Worm (Caenorhabditis elegans) whole organism, L3 larva: ENCODE measurements around the gene W10G11.19.

ENCODE experiments used
- R02D3.7 ChIP-seq: fragments of 150-350 bp; optimal IDR thresholded peaks from 2 replicates; lab custom pipeline; 2014; ENCODE audit warnings: missing biosample characterization, missing genetic modification characterization
- ZK546.5 ChIP-seq: sonication (generic microtip); optimal IDR thresholded peaks from 2 replicates; lab custom pipeline; 2017; ENCODE audit warnings: missing biosample characterization, missing genetic modification characterization
- aly-2 ChIP-seq: fragments of 150-350 bp; optimal IDR thresholded peaks from 2 replicates; lab custom pipeline; 2014; ENCODE audit warnings: missing biosample characterization, missing genetic modification characterization
- ama-1 ChIP-seq: fragments of 150-350 bp; optimal IDR thresholded peaks from 2 replicates; lab custom pipeline; 2018
- ceh-16 ChIP-seq: sonication (generic microtip); optimal IDR thresholded peaks from 2 replicates; lab custom pipeline; 2017; ENCODE audit warnings: missing biosample characterization, missing genetic modification characterization
- ceh-28 ChIP-seq: fragments of 150-350 bp; optimal IDR thresholded peaks from 2 replicates; lab custom pipeline; 2014; ENCODE audit warnings: missing biosample characterization, missing genetic modification reagents, missing genetic modification characterization
- ceh-9 ChIP-seq: sonication (generic microtip); optimal IDR thresholded peaks from 2 replicates; lab custom pipeline; 2018; ENCODE audit warnings: missing biosample characterization, missing genetic modification characterization
- daf-12 ChIP-seq: fragments of 150-350 bp; optimal IDR thresholded peaks from 2 replicates; lab custom pipeline; 2014; ENCODE audit warnings: missing biosample characterization, missing genetic modification reagents, missing genetic modification characterization
- egl-27 ChIP-seq: sonication (generic microtip); optimal IDR thresholded peaks from 4 replicates; lab custom pipeline; 2017; ENCODE audit warnings: missing biosample characterization, missing genetic modification reagents, missing genetic modification characterization
- egl-5 ChIP-seq: fragments of 150-350 bp; optimal IDR thresholded peaks from 2 replicates; lab custom pipeline; 2017; ENCODE audit warnings: missing biosample characterization, missing genetic modification reagents, missing genetic modification characterization, inconsistent platforms
- elt-1 ChIP-seq: fragments of 150-350 bp; optimal IDR thresholded peaks from 2 replicates; lab custom pipeline; 2014; ENCODE audit warnings: missing biosample characterization, missing genetic modification characterization
- elt-2 ChIP-seq: sonication (generic microtip); optimal IDR thresholded peaks from 2 replicates; lab custom pipeline; 2016; ENCODE audit warnings: missing genetic modification reagents, mild to moderate bottlenecking, missing genetic modification characterization, missing compliant biosample characterization
- eor-1 ChIP-seq, 2 experiments: fragments of 150-350 bp; optimal IDR thresholded peaks; 2 replicates each; lab custom pipeline; 2014 to 2018; ENCODE audit warnings: missing biosample characterization in 2 of 2, missing genetic modification characterization in 2 of 2
- fkh-10 ChIP-seq: sonication (generic microtip); optimal IDR thresholded peaks from 2 replicates; lab custom pipeline; 2017; ENCODE audit warnings: missing biosample characterization, missing genetic modification reagents, missing genetic modification characterization
- fos-1 ChIP-seq: fragments of 150-350 bp; optimal IDR thresholded peaks from 2 replicates; lab custom pipeline; 2014; ENCODE audit warnings: missing biosample characterization, missing genetic modification characterization
- jun-1 ChIP-seq: fragments of 150-350 bp; optimal IDR thresholded peaks from 2 replicates; lab custom pipeline; 2014; ENCODE audit warnings: missing biosample characterization, missing genetic modification reagents, missing genetic modification characterization
- lin-15B ChIP-seq: fragments of 150-350 bp; optimal IDR thresholded peaks from 2 replicates; lab custom pipeline; 2014; ENCODE audit warnings: missing biosample characterization, missing genetic modification characterization
- lin-39 ChIP-seq: fragments of 150-350 bp; optimal IDR thresholded peaks from 2 replicates; lab custom pipeline; 2018; ENCODE audit warnings: missing biosample characterization, missing genetic modification reagents, missing genetic modification characterization
- nfya-1 ChIP-seq: sonication (generic microtip); optimal IDR thresholded peaks from 2 replicates; lab custom pipeline; 2017; ENCODE audit warnings: missing genetic modification characterization, mild to moderate bottlenecking, missing compliant biosample characterization, antibody characterized with exemption, moderate library complexity; ENCODE audit not compliant: insufficient read depth
- nhr-11 ChIP-seq: fragments of 150-350 bp; optimal IDR thresholded peaks from 2 replicates; lab custom pipeline; 2014; ENCODE audit warnings: missing biosample characterization, missing genetic modification characterization
- nhr-12 ChIP-seq: fragments of 150-350 bp; optimal IDR thresholded peaks from 2 replicates; lab custom pipeline; 2014; ENCODE audit warnings: missing biosample characterization, missing genetic modification characterization
- nhr-23 ChIP-seq: fragments of 150-350 bp; optimal IDR thresholded peaks from 2 replicates; lab custom pipeline; 2014; ENCODE audit warnings: missing biosample characterization, missing genetic modification reagents, missing genetic modification characterization
- nhr-237 ChIP-seq: fragments of 150-350 bp; optimal IDR thresholded peaks from 2 replicates; lab custom pipeline; 2014; ENCODE audit warnings: missing biosample characterization, missing genetic modification characterization
- nhr-25 ChIP-seq: sonication (generic microtip); optimal IDR thresholded peaks from 2 replicates; lab custom pipeline; 2017; ENCODE audit warnings: missing biosample characterization, missing genetic modification characterization
- nhr-43 ChIP-seq: sonication (generic microtip); optimal IDR thresholded peaks from 2 replicates; lab custom pipeline; 2016; ENCODE audit warnings: mild to moderate bottlenecking, missing genetic modification characterization, missing compliant biosample characterization; ENCODE audit not compliant: poor library complexity, severe bottlenecking
- nhr-77 ChIP-seq: fragments of 150-350 bp; optimal IDR thresholded peaks from 2 replicates; lab custom pipeline; 2014; ENCODE audit warnings: missing biosample characterization, missing genetic modification characterization
- pha-4 ChIP-seq: fragments of 150-350 bp; optimal IDR thresholded peaks from 2 replicates; lab custom pipeline; 2014; ENCODE audit warnings: missing biosample characterization, missing genetic modification reagents, missing genetic modification characterization
- pqm-1 ChIP-seq: fragments of 150-350 bp; optimal IDR thresholded peaks from 2 replicates; lab custom pipeline; 2017; ENCODE audit warnings: missing biosample characterization, missing genetic modification characterization, inconsistent platforms
- skn-1 ChIP-seq: fragments of 150-350 bp; optimal IDR thresholded peaks from 2 replicates; lab custom pipeline; 2014; ENCODE audit warnings: missing biosample characterization, missing genetic modification characterization
- snpc-4 ChIP-seq: fragments of 150-350 bp; optimal IDR thresholded peaks from 2 replicates; lab custom pipeline; 2014; ENCODE audit warnings: missing biosample characterization, missing genetic modification characterization
- tbx-2 ChIP-seq: sonication (generic microtip); optimal IDR thresholded peaks from 2 replicates; lab custom pipeline; 2016; ENCODE audit warnings: mild to moderate bottlenecking, missing genetic modification characterization, missing compliant biosample characterization
- ztf-11 ChIP-seq: fragments of 150-350 bp; optimal IDR thresholded peaks from 2 replicates; lab custom pipeline; 2014; ENCODE audit warnings: missing biosample characterization, missing genetic modification characterization
- ztf-4 ChIP-seq: fragments of 150-350 bp; optimal IDR thresholded peaks from 2 replicates; lab custom pipeline; 2014; ENCODE audit warnings: missing biosample characterization, missing genetic modification characterization

Gene W10G11.19

DNA sequence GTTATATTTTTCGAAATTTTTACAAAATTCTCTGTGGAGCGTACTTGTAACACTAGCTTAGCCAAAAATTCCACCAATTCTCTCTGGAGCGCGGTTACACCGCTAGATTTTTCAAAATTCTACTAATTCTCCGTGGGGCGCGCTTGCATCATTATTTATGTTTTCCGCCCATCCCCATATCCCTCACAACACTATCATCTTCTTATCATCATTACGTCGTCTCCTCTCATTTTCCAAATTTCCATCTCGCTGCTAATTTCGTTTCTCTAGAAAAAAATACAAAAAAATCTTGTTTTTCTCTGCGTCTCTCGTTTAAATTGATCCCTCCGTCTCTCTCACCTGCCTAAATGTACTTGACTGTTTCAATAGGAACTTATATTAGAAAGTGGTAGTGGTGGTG lies 4.8 kb downstream of the W10G11.19 start:
- TF ChIP-seq tbx-2 (tag; lab: Kevin White, UChicago) (no peak), nhr-43 (tag; lab: Kevin White, UChicago) (peak; percentile 12)

DNA sequence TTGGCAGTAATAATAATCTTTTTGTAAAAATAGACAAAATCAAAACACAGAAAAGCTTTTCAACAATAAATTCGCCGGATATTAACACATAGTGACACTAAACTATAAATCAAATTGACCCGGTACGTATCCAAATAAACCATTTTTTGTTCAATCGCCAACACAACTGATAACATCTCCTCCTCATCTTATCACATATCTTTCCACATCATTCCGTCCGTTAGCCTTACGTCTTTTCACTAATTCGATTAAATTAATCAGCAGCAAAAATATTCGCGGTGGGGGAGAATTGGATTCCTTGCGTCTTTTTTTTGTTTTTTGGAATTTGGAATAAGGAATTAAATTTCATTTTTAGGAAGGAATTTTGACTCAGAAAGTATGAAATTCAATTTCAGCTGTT lies 6.1 kb downstream of the W10G11.19 start:
- TF ChIP-seq ceh-9 (no peak), ztf-11 (tag; lab: Kevin White, UChicago) (no peak), ceh-16 (no peak), nhr-25 (tag; lab: Kevin White, UChicago) (no peak), ama-1 (no peak), nhr-11 (no peak), lin-39 (tag; lab: Kevin White, UChicago) (no peak), egl-27 (no peak), ZK546.5 (tag; lab: Kevin White, UChicago) (no peak), egl-5 (tag; lab: Kevin White, UChicago) (no peak), nfya-1 (tag; lab: Kevin White, UChicago) (no peak), snpc-4 (tag; lab: Kevin White, UChicago) (no peak)

ce11 chrII:3557417-3557816 lies 7.0 kb downstream of the W10G11.19 start, which contains the start of gene lgc-45:
lgc-45 (plus strand) TSS chrII:3557472.
- TF ChIP-seq fkh-10 (GFP tag; lab: Kevin White, UChicago): no peak
- TF ChIP-seq nhr-23 (tag; lab: Kevin White, UChicago): no peak
- TF ChIP-seq jun-1: no peak
- TF ChIP-seq lin-39 (tag; lab: Kevin White, UChicago): no peak
- TF ChIP-seq daf-12 (tag; lab: Kevin White, UChicago): no peak

DNA sequence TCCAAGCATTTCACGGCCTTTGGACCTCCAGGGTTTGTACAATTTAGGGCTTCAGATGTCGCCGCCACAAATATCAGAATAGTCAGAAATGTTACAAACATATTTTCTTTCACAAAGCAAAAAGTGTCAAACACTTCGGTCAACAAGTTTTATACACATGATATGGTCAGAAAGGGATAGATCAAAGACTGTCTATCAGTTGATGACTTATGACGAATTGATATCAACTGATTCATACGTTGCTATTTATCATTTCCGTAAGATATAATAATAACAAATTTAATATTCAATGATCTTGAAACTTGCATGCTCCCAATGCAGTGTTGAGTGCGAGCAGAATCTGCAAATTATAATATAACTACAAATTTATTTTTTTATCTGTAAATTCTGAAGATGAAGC lies 10.1 kb downstream of the W10G11.19 start, which contains the start of gene W10G11.1:
TSS of gene W10G11.1 (minus strand) at position 101 of the 400 bp plus-strand sequence.
- TF ChIP-seq nhr-77: no peak
- no peak for TF ChIP-seq ceh-16
- no peak for TF ChIP-seq fos-1 (tag; lab: Kevin White, UChicago)
- TF ChIP-seq pqm-1 (tag; lab: Kevin White, UChicago): no peak
- TF ChIP-seq ceh-28 (tag; lab: Kevin White, UChicago): no peak
- no peak for TF ChIP-seq elt-2 (tag; lab: Kevin White, UChicago)
- no peak for TF ChIP-seq eor-1 (tag; optimal IDR thresholded peaks at IDR 0.05; lab: Kevin White, UChicago)
- TF ChIP-seq lin-15B: no peak
- TF ChIP-seq elt-1 (tag; lab: Kevin White, UChicago): no peak
- no peak for TF ChIP-seq ama-1
- no peak for TF ChIP-seq nhr-12 (tag; lab: Kevin White, UChicago)
- no peak for TF ChIP-seq jun-1
- TF ChIP-seq pha-4 (tag; lab: Kevin White, UChicago): no peak
- TF ChIP-seq skn-1 (tag; lab: Kevin White, UChicago): no peak

- TF ChIP-seq ztf-4: no peak
- no peak for TF ChIP-seq nfya-1 (tag; lab: Kevin White, UChicago)
- TF ChIP-seq nhr-237 (tag; lab: Kevin White, UChicago): no peak
- no peak for TF ChIP-seq nhr-77
- TF ChIP-seq nhr-23 (tag; lab: Kevin White, UChicago): no peak
- no peak for TF ChIP-seq aly-2 (tag; lab: Kevin White, UChicago)
- no peak for TF ChIP-seq ama-1
- TF ChIP-seq nhr-11: no peak
- no peak for TF ChIP-seq ceh-28 (tag; lab: Kevin White, UChicago)
- TF ChIP-seq tbx-2 (tag; lab: Kevin White, UChicago): no peak
- TF ChIP-seq ceh-16: no peak
- no peak for TF ChIP-seq R02D3.7 (tag; lab: Kevin White, UChicago)
- TF ChIP-seq ZK546.5 (tag; lab: Kevin White, UChicago): no peak
- TF ChIP-seq nhr-12 (tag; lab: Kevin White, UChicago): no peak
These were observed 11.1 kb downstream of the W10G11.19 start, which contains the start of gene W10G11.2 for ce11 chrII:3561561-3561960. W10G11.2 (minus strand) TSS chrII:3561661.

ce11 chrII:3562419-3562818 lies 12.0 kb downstream of the W10G11.19 start, which contains the start of gene W10G11.3:
W10G11.3 (minus strand) TSS chrII:3562519.
- TF ChIP-seq R02D3.7 (tag; lab: Kevin White, UChicago): no peak
- TF ChIP-seq, all 47 proteins: peak for 0
